Worm (Caenorhabditis elegans): ENCODE data around the gene git-1.

The git-1 gene

ce11 chrX:10555189-10555964 lies 30.7 kb downstream of the git-1 start, which contains the start of gene syd-2:
Gene syd-2, minus strand, starts transcription at chrX:10555239.
- TF ChIP-seq ceh-79 (tag; optimal IDR thresholded peaks at IDR 0.05) (no peak), ama-1 (optimal IDR thresholded peaks at IDR 0.05) (no peak), ama-1 (GFP tag; optimal IDR thresholded peaks at IDR 0.05) (no peak), madf-10 (tag; optimal IDR thresholded peaks at IDR 0.05) (peak; percentile 16), tbx-9 (tag; optimal IDR thresholded peaks at IDR 0.05; ENCODE audit: borderline replicate concordance) (no peak), ekl-4 (GFP tag; IDR thresholded peaks at IDR 0.05) (0 out of 2 replicates have a peak, but pooled peaks have one; percentile 20), attf-5 (GFP tag; optimal IDR thresholded peaks at IDR 0.05) (peak; percentile 77), hmg-1.2 (GFP tag; IDR thresholded peaks at IDR 0.05) (peak; percentile 39; the same call in 1 of the 2 replicates), pbrm-1 (GFP tag; IDR thresholded peaks at IDR 0.05) (peak; percentile 32; the same call in 1 of the 2 replicates), snpc-3.4 (tag; optimal IDR thresholded peaks at IDR 0.05) (no peak), lir-1 (GFP tag; conservative IDR thresholded peaks at IDR 0.05) (0 out of 2 replicates have a peak, but pooled peaks have one; percentile 32), egrh-3 (GFP tag; IDR thresholded peaks at IDR 0.05) (no peak; the same call in 1 of the 2 replicates), ceh-27 (GFP tag; optimal IDR thresholded peaks at IDR 0.05) (peak; percentile 56), lin-40 (tag; optimal IDR thresholded peaks at IDR 0.05) (peak; percentile 64), snpc-4 (GFP tag; optimal IDR thresholded peaks at IDR 0.05) (peak; percentile 46), snpc-4 (tag; optimal IDR thresholded peaks at IDR 0.05) (peak in 2 of 4 experiments; percentile 14 to 21), T26A5.8 (tag; optimal IDR thresholded peaks at IDR 0.05) (no peak), nhr-27 (tag; optimal IDR thresholded peaks at IDR 0.05) (no peak), T07F8.4 (tag; optimal IDR thresholded peaks at IDR 0.05) (no peak), F10E7.11 (tag; optimal IDR thresholded peaks at IDR 0.05) (no peak), zfh-2 (GFP tag; conservative IDR thresholded peaks at IDR 0.05) (peak; percentile 98), somi-1 (GFP tag; optimal IDR thresholded peaks at IDR 0.05) (peak; percentile 75), ceh-100 (GFP tag; IDR thresholded peaks at IDR 0.05) (no peak), nhr-80 (tag; optimal IDR thresholded peaks at IDR 0.05) (peak; percentile 81), ztf-18 (tag; optimal IDR thresholded peaks at IDR 0.05) (peak; percentile 5), B0261.1 (tag; optimal IDR thresholded peaks at IDR 0.05) (no peak), let-526 (GFP tag; IDR thresholded peaks at IDR 0.05) (0 out of 2 replicates have a peak, but pooled peaks have one; percentile 19), chd-7 (tag; optimal IDR thresholded peaks at IDR 0.05) (peak; percentile 55), lin-26 (GFP tag; IDR thresholded peaks at IDR 0.05) (peak; percentile 9; the same call in 1 of the 2 replicates), aptf-2 (GFP tag; conservative IDR thresholded peaks at IDR 0.05) (no peak), K11D2.4 (GFP tag; IDR thresholded peaks at IDR 0.05) (peak; percentile 35; the same call in 1 of the 2 replicates), lin-35 (GFP tag; optimal IDR thresholded peaks at IDR 0.05) (peak in 1 of 3 experiments; percentile 11), rec-8 (tag; optimal IDR thresholded peaks at IDR 0.05) (no peak), madf-3 (GFP tag; IDR thresholded peaks at IDR 0.05) (0 out of 2 replicates have a peak, but pooled peaks have one; percentile 66), dox-1 (GFP tag; IDR thresholded peaks at IDR 0.05) (peak; percentile 77), ztf-26 (tag; optimal IDR thresholded peaks at IDR 0.05) (peak; percentile 37), madf-6 (GFP tag; IDR thresholded peaks at IDR 0.05) (no peak), sdz-38 (tag; optimal IDR thresholded peaks at IDR 0.05) (no peak), lsl-1 (GFP tag; optimal IDR thresholded peaks at IDR 0.05) (no peak), bed-1 (GFP tag; IDR thresholded peaks at IDR 0.05) (no peak), dpl-1 (GFP tag; optimal IDR thresholded peaks at IDR 0.05) (no peak), K12H6.12 (tag; optimal IDR thresholded peaks at IDR 0.05) (peak; percentile 88), die-1 (tag; optimal IDR thresholded peaks at IDR 0.05) (peak; percentile 22), attf-3 (GFP tag; conservative IDR thresholded peaks at IDR 0.05) (no peak), rcor-1 (GFP tag; IDR thresholded peaks at IDR 0.05) (0 out of 2 replicates have a peak, but pooled peaks have one; percentile 12)
